Fruit fly (Drosophila melanogaster): ENCODE data around the gene RpS3.

dm6 chr3R:23396548-23397294 lies 38.1 kb downstream of the RpS3 start:
- TF ChIP-seq usp (GFP tag; optimal IDR thresholded peaks at IDR 0.05) (no peak), sage (GFP tag; optimal IDR thresholded peaks at IDR 0.05) (no peak), Sp1 (GFP tag; optimal IDR thresholded peaks at IDR 0.05) (no peak), fru (GFP tag; optimal IDR thresholded peaks at IDR 0.05) (no peak), rgr (GFP tag; optimal IDR thresholded peaks at IDR 0.05) (no peak), GATAd (GFP tag; optimal IDR thresholded peaks at IDR 0.05) (no peak), lola (GFP tag; optimal IDR thresholded peaks at IDR 0.05) (no peak), Dfd (GFP tag; optimal IDR thresholded peaks at IDR 0.05) (no peak), pan (optimal IDR thresholded peaks at IDR 0.05) (no peak), dl (GFP tag; optimal IDR thresholded peaks at IDR 0.05; ENCODE audit: insufficient read depth in 1 of 2, partially characterized antibody in 2 of 2) (no peak)

All from whole organism, wandering third instar larva.